Worm (Caenorhabditis elegans) whole organism, early embryonic: ENCODE data around the gene fbxc-22.
A peak's percentile ranks its signal among the peaks of the same experiment; 100 is the strongest.
"Not testable (repeated sequence)": the region's sequence is repeated elsewhere in the genome, so short reads cannot be mapped to it uniquely, and the experiment has no call there.

ENCODE experiments used
- B0310.2 ChIP-seq: sonication (generic microtip); optimal IDR thresholded peaks from 2 replicates; lab custom pipeline; 2016; ENCODE audit warnings: mild to moderate bottlenecking, missing genetic modification characterization, missing compliant biosample characterization
- F13C5.2 ChIP-seq: sonication (generic microtip); optimal IDR thresholded peaks from 2 replicates; lab custom pipeline; 2017; ENCODE audit warnings: mild to moderate bottlenecking, missing genetic modification characterization, inconsistent platforms, missing compliant biosample characterization
- aly-1 ChIP-seq: sonication (generic microtip); optimal IDR thresholded peaks from 2 replicates; lab custom pipeline; 2016; ENCODE audit warnings: missing genetic modification characterization, missing compliant biosample characterization
- ama-1 ChIP-seq: fragments of 150-350 bp; optimal IDR thresholded peaks from 2 replicates; lab custom pipeline; 2014
- ceh-13 ChIP-seq: fragments of 200-800 bp; sonication (Bioruptor generic); optimal IDR thresholded peaks from 2 replicates; lab custom pipeline; 2018; ENCODE audit warnings: mild to moderate bottlenecking, missing genetic modification characterization, missing compliant biosample characterization
- ceh-36 ChIP-seq: sonication (generic microtip); optimal IDR thresholded peaks from 2 replicates; lab custom pipeline; 2016; ENCODE audit warnings: missing genetic modification characterization, inconsistent platforms, missing compliant biosample characterization
- ets-7 ChIP-seq: sonication (generic microtip); optimal IDR thresholded peaks from 2 replicates; lab custom pipeline; 2016; ENCODE audit warnings: missing genotype, missing genetic modification characterization, missing compliant biosample characterization
- flt-1 ChIP-seq: fragments of 200-800 bp; sonication (Bioruptor generic); IDR thresholded peaks from 2 replicates; pipeline ENCODE4 v1.3.6; 2022; ENCODE audit warnings: missing genetic modification characterization, missing compliant biosample characterization
- hmbx-1 ChIP-seq: sonication (generic microtip); optimal IDR thresholded peaks from 2 replicates; lab custom pipeline; 2016; ENCODE audit warnings: mild to moderate bottlenecking, missing genetic modification characterization, missing compliant biosample characterization
- hmg-4 ChIP-seq: fragments of 200-800 bp; sonication (Bioruptor generic); optimal IDR thresholded peaks from 2 replicates; lab custom pipeline; 2018; ENCODE audit warnings: mild to moderate bottlenecking, missing genetic modification characterization, missing compliant biosample characterization
- hnd-1 ChIP-seq: sonication (generic microtip); optimal IDR thresholded peaks from 2 replicates; lab custom pipeline; 2016; ENCODE audit warnings: missing genetic modification characterization, missing compliant biosample characterization
- pes-1 ChIP-seq: fragments of 200-800 bp; sonication (Bioruptor generic); IDR thresholded peaks from 2 replicates; pipeline ENCODE4 v1.3.6; 2022; ENCODE audit warnings: missing genetic modification reagents, missing genetic modification characterization, missing compliant biosample characterization
- scrt-1 ChIP-seq: fragments of 200-800 bp; sonication (Bioruptor generic); IDR thresholded peaks from 2 replicates; pipeline ENCODE4 v1.3.6; 2022; ENCODE audit warnings: missing genetic modification characterization, missing compliant biosample characterization
- sea-1 ChIP-seq: fragments of 200-800 bp; sonication (Bioruptor generic); conservative IDR thresholded peaks from 2 replicates; pipeline ENCODE4 v1.3.6; 2022; ENCODE audit warnings: missing genetic modification characterization, missing compliant biosample characterization
- tbx-11 ChIP-seq: fragments of 200-800 bp; sonication (Bioruptor generic); IDR thresholded peaks from 2 replicates; pipeline ENCODE4 v1.3.6; 2022; ENCODE audit warnings: missing genetic modification characterization, missing compliant biosample characterization
- tbx-37 ChIP-seq: fragments of 200-800 bp; sonication (Bioruptor generic); conservative IDR thresholded peaks from 2 replicates; pipeline ENCODE4 v1.3.6; 2022; ENCODE audit warnings: missing genetic modification reagents, missing genetic modification characterization, missing compliant biosample characterization
- tra-4 ChIP-seq: sonication (generic microtip); optimal IDR thresholded peaks from 2 replicates; lab custom pipeline; 2017; ENCODE audit warnings: missing genetic modification characterization, missing compliant biosample characterization

Gene fbxc-22

ce11 chrII:1663516-1663915, 27.4 kb downstream of the fbxc-22 start, which contains the start of gene duxl-1:
Gene duxl-1, plus strand, starts transcription at chrII:1663699.
- TF ChIP-seq hmg-4 (peak; percentile 16), pes-1 (GFP tag; lab: Robert Waterston, UW) (no peak)

DNA sequence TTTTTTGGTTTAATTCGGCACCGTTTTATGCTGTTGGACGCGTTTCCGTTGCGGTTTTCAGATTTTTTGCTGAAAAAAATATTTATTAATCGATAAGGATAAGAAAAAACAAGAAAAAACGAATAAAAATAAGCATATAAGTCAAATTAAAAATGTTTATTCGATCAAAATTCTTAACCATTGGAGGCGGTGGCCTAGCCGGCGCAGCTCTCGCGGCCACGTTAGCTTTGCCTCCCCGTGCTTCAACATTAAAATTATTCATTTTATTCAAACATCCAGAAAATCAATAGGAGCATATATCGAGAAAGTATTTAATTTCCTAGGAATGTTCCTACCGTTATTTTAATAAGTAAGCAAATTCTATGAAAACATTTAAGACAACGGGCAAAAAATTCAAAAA, 28.0 kb downstream of the fbxc-22 start, which contains the start of gene ZC204.14:
ZC204.14 (minus strand) TSS at position 69 of the 400 bp plus-strand sequence.
- no peak for TF ChIP-seq tra-4
- TF ChIP-seq aly-1, result no peak
- TF ChIP-seq hnd-1, result no peak
- TF ChIP-seq ets-7 (tag; lab: Kevin White, UChicago), result no peak
- TF ChIP-seq ceh-36 (tag; lab: Kevin White, UChicago), result no peak
- TF ChIP-seq scrt-1 (GFP tag; lab: Robert Waterston, UW), result no peak
- TF ChIP-seq sea-1, result no peak
- TF ChIP-seq tbx-37, result no peak
- TF ChIP-seq hmbx-1 (tag; lab: Kevin White, UChicago), result no peak
- TF ChIP-seq flt-1 (GFP tag; lab: Robert Waterston, UW), result no peak
- no peak for TF ChIP-seq hmg-4
- no peak for TF ChIP-seq F13C5.2 (tag; lab: Kevin White, UChicago)
- TF ChIP-seq tbx-11, result no peak

DNA sequence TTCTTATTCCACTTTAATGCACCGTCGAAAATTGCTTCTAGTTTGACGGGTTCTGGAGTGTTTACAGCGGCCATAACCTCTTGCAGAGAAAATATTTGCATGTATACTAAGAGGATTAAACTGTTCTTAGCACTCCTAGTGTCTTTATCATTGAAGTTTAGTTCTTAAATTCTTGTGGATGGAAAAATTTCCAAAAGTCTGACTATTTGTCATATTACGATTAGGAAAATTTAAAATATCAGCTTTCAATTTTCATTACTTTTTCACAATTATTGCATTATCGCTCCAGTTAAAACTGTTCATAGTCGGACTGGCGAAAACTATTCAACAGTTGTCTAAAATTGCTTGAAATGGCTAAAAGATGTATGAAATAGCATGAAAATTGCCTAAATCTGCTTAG, 30.0 kb downstream of the fbxc-22 start, which contains the start of gene ZC204.13:
ZC204.13 (minus strand) TSS at position 101 of the 400 bp plus-strand sequence.
- TF ChIP-seq ets-7 (tag; lab: Kevin White, UChicago); tbx-11; ama-1 (lab: Kevin White, UChicago): not testable (repeated sequence)

DNA sequence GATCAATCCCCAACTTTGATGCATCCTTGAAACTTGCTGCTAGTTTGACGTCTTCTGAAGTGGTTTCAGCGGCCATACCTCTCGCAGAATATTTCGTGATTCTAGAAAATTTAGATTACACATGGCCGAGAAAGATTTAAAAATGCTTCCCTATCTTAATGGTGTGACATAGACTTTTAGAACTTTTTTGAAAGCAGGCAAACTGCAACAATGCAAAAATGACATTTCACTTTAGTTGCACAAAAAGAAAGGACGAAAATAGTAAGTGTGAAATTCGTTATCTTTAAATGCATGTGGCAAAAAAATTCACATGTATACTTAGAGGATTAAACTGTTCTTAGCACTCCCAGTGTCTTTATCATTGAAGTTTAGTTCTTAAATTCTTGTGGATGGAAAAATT, 33.7 kb downstream of the fbxc-22 start, which contains the start of gene ZC204.12:
ZC204.12 (minus strand) TSS at position 101 of the 400 bp plus-strand sequence.
- no peak for TF ChIP-seq hnd-1

ce11 chrII:1654917-1655316, 36.0 kb downstream of the fbxc-22 start, which contains the start of gene btb-12:
Gene btb-12, plus strand, starts transcription at chrII:1655217.
- no peak for TF ChIP-seq tbx-11

ce11 chrII:1653397-1653796, 37.5 kb downstream of the fbxc-22 start, which contains the start of gene fbxb-15:
Gene fbxb-15, minus strand, starts transcription at chrII:1653497.
- TF ChIP-seq ets-7 (tag; lab: Kevin White, UChicago), result no peak
- no peak for TF ChIP-seq sea-1
- no peak for TF ChIP-seq ceh-36 (tag; lab: Kevin White, UChicago)
- TF ChIP-seq scrt-1 (GFP tag; lab: Robert Waterston, UW), result no peak
- no peak for TF ChIP-seq tbx-11
- TF ChIP-seq hnd-1, result no peak
- TF ChIP-seq ceh-13 (GFP tag; lab: Kevin White, UChicago), result no peak
- TF ChIP-seq hmg-4, result no peak
- TF ChIP-seq F13C5.2 (tag; lab: Kevin White, UChicago), result no peak
- no peak for TF ChIP-seq tbx-37
- no peak for TF ChIP-seq aly-1
- no peak for TF ChIP-seq hmbx-1 (tag; lab: Kevin White, UChicago)
- TF ChIP-seq ama-1 (lab: Kevin White, UChicago), result no peak
- no peak for TF ChIP-seq flt-1 (GFP tag; lab: Robert Waterston, UW)
- no peak for TF ChIP-seq B0310.2 (tag; lab: Kevin White, UChicago)
- no peak for TF ChIP-seq pes-1 (GFP tag; lab: Robert Waterston, UW)
- no peak for TF ChIP-seq tra-4

DNA sequence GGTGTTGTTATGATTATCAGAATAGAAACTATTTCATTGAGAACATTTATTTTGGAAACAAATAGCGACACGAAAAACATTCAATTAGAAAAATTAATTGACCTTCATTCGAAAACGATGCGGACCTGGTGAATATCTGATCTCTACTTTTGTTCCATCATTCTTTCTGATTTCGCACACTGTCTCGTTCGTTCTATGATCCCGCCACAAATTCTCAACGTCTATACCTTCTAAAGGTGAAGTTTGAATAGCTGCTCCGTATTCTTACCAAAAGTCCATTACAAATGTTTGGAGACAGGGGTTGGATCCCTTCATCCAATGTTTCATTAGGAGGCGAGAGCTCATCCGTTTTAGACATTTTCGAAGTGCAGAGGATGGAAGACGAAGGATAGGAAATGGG, 39.1 kb downstream of the fbxc-22 start, which contains the start of gene fbxb-16:
fbxb-16 (minus strand) TSS at position 101 of the 400 bp plus-strand sequence.
- TF ChIP-seq tra-4 (no peak), F13C5.2 (tag; lab: Kevin White, UChicago) (no peak), ama-1 (lab: Kevin White, UChicago) (no peak), hmbx-1 (tag; lab: Kevin White, UChicago) (no peak), B0310.2 (tag; lab: Kevin White, UChicago) (no peak), ceh-13 (GFP tag; lab: Kevin White, UChicago) (no peak), pes-1 (GFP tag; lab: Robert Waterston, UW) (no peak), tbx-37 (no peak), hnd-1 (no peak), flt-1 (GFP tag; lab: Robert Waterston, UW) (no peak), scrt-1 (GFP tag; lab: Robert Waterston, UW) (no peak), ets-7 (tag; lab: Kevin White, UChicago) (no peak)

ce11 chrII:1650502-1650901, 40.4 kb downstream of the fbxc-22 start, which contains the start of gene fbxb-20:
Gene fbxb-20, minus strand, starts transcription at chrII:1650602.
- TF ChIP-seq ama-1 (lab: Kevin White, UChicago) (no peak), ets-7 (tag; lab: Kevin White, UChicago) (no peak), tbx-37 (no peak), scrt-1 (GFP tag; lab: Robert Waterston, UW) (no peak), sea-1 (no peak), F13C5.2 (tag; lab: Kevin White, UChicago) (no peak)

DNA sequence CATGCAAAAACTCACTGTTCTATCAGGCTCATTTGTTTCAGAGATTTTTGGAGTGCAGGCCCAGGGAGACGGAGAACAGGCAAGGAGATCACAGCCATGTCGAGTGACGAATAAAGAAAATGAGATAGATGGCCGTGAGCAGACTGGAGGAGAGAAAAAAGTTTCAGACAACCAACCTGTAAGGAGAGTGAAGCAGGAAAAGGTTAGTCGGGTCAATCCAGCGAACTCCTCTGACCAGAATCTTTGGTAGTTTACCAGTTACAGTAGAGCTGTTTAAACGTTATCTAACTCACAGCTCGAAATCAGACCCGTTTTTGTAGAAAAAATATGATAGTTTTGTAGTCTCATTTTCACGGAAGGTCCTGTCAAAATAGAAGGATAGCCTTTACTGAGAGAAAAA, 42.1 kb downstream of the fbxc-22 start, which contains the start of gene fbxb-21:
fbxb-21 (minus strand) TSS at position 101 of the 400 bp plus-strand sequence.
- TF ChIP-seq tbx-11, result no peak
- no peak for TF ChIP-seq hmbx-1 (tag; lab: Kevin White, UChicago)
- TF ChIP-seq tbx-37, result no peak
- TF ChIP-seq hmg-4, result no peak
- no peak for TF ChIP-seq hnd-1
- TF ChIP-seq pes-1 (GFP tag; lab: Robert Waterston, UW), result no peak
- no peak for TF ChIP-seq aly-1
- no peak for TF ChIP-seq ceh-13 (GFP tag; lab: Kevin White, UChicago)
- no peak for TF ChIP-seq ama-1 (lab: Kevin White, UChicago)
- TF ChIP-seq tra-4, result no peak
- no peak for TF ChIP-seq ets-7 (tag; lab: Kevin White, UChicago)
- TF ChIP-seq sea-1, result no peak
- TF ChIP-seq B0310.2 (tag; lab: Kevin White, UChicago), result no peak
- TF ChIP-seq flt-1 (GFP tag; lab: Robert Waterston, UW), result no peak
- no peak for TF ChIP-seq ceh-36 (tag; lab: Kevin White, UChicago)
